Worm (Caenorhabditis elegans): ENCODE measurements around the gene ilcr-2.

DNA sequence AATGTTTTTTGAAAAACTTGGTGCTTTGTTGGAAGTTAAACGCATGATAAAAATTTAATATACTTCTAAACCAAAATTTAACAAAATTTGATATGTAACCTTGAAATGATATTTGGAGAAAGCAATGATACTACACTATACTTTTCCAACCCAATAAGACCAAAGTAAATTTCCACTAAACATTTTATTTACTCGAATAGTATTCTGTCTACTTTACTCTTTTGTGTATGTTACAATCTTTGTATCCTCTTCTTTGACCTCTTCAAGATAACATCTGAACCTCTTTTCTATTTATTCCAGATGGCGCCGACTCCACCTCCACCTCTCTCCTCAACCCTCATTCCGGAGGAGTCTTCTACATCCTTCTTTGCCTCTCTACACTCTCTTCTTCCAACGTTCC lies 21.5 kb upstream of the ilcr-2 start, which contains the start of gene dhs-5:
- TF ChIP-seq unc-39 (tag; optimal IDR thresholded peaks at IDR 0.05), result no peak
- no peak for TF ChIP-seq ama-1 (optimal IDR thresholded peaks at IDR 0.05)
- no peak for TF ChIP-seq ztf-11 (tag; optimal IDR thresholded peaks at IDR 0.05)
- TF ChIP-seq fos-1 (tag; optimal IDR thresholded peaks at IDR 0.05), result no peak
- TF ChIP-seq lin-11 (tag; optimal IDR thresholded peaks at IDR 0.05), result no peak
- no peak for TF ChIP-seq peb-1 (tag; optimal IDR thresholded peaks at IDR 0.05)
- no peak for TF ChIP-seq unc-62 (GFP tag; optimal IDR thresholded peaks at IDR 0.05)
- no peak for TF ChIP-seq elt-1 (tag; optimal IDR thresholded peaks at IDR 0.05)
